Fruit fly (Drosophila melanogaster): Measurements from ENCODE around the gene mub.
A peak's percentile ranks its signal among the peaks of the same experiment; 100 is the strongest.

mub gene

dm6 chr3L:21839720-21840641 lies 4.6 kb upstream of the mub start (continued):
- TF ChIP-seq fd64A (GFP tag; optimal IDR thresholded peaks at IDR 0.05) (peak; percentile 82), HHEX (GFP tag; optimal IDR thresholded peaks at IDR 0.05) (peak; percentile 91), hbn (GFP tag; IDR thresholded peaks at IDR 0.05; ENCODE audit: partially characterized antibody) (no peak), CG17359 (tag; optimal IDR thresholded peaks at IDR 0.05) (peak; percentile 91), C15 (GFP tag; IDR thresholded peaks at IDR 0.05) (peak; percentile 63; the same call in 2 of the 3 replicates), vnd (GFP tag; IDR thresholded peaks at IDR 0.05; ENCODE audit: partially characterized antibody) (0 out of 3 replicates have a peak, but pooled peaks have one; percentile 30), pb (GFP tag; optimal IDR thresholded peaks at IDR 0.05) (peak; percentile 93), Bteb2 (GFP tag; optimal IDR thresholded peaks at IDR 0.05) (peak; percentile 85), Doc2 (GFP tag; IDR thresholded peaks at IDR 0.05) (peak; percentile 54), Deaf1 (tag; optimal IDR thresholded peaks at IDR 0.05) (peak; percentile 70), NfI (GFP tag; optimal IDR thresholded peaks at IDR 0.05) (peak; percentile 94), Hr78 (GFP tag; optimal IDR thresholded peaks at IDR 0.05) (peak in 1 of 2 experiments; percentile 77), CG3163 (GFP tag; optimal IDR thresholded peaks at IDR 0.05) (peak; percentile 57), CG10267 (tag; optimal IDR thresholded peaks at IDR 0.05) (peak; percentile 84), Lim3 (GFP tag; IDR thresholded peaks at IDR 0.05) (peak; percentile 65; the same call in 1 of the 2 replicates), D19B (GFP tag; optimal IDR thresholded peaks at IDR 0.05) (peak; percentile 86), gfzf (GFP tag; optimal IDR thresholded peaks at IDR 0.05) (peak; percentile 4), NC2β (GFP tag; optimal IDR thresholded peaks at IDR 0.05) (peak; percentile 90), CG8765 (GFP tag; IDR thresholded peaks at IDR 0.05) (peak; percentile 61; the same call in 1 of the 2 replicates), CG17802 (tag; optimal IDR thresholded peaks at IDR 0.05) (peak; percentile 67), CG1832 (GFP tag; optimal IDR thresholded peaks at IDR 0.05) (no peak), Hr3 (GFP tag; optimal IDR thresholded peaks at IDR 0.05) (peak; percentile 91), CG9437 (GFP tag; optimal IDR thresholded peaks at IDR 0.05) (peak; percentile 92), CG6175 (GFP tag; IDR thresholded peaks at IDR 0.05) (peak; percentile 72), CG30431 (GFP tag; optimal IDR thresholded peaks at IDR 0.05) (peak; percentile 89), CG9817 (tag; optimal IDR thresholded peaks at IDR 0.05) (peak; percentile 88), pan (optimal IDR thresholded peaks at IDR 0.05) (no peak), pan (GFP tag; optimal IDR thresholded peaks at IDR 0.05 in 1 of 2, IDR thresholded peaks at IDR 0.05 in 1 of 2) (peak in 1 of 2 experiments; percentile 95), CG17568 (GFP tag; optimal IDR thresholded peaks at IDR 0.05) (peak; percentile 87), kah (GFP tag; optimal IDR thresholded peaks at IDR 0.05) (peak; percentile 85), tgo (GFP tag; IDR thresholded peaks at IDR 0.05) (peak; percentile 93), al (GFP tag; IDR thresholded peaks at IDR 0.05) (peak; percentile 81), CG18476 (GFP tag; optimal IDR thresholded peaks at IDR 0.05) (peak; percentile 93), CG10565 (GFP tag; optimal IDR thresholded peaks at IDR 0.05) (peak; percentile 67), CG9727 (GFP tag; optimal IDR thresholded peaks at IDR 0.05) (peak; percentile 93), slbo (GFP tag; IDR thresholded peaks at IDR 0.05) (peak; percentile 89), lab (GFP tag; optimal IDR thresholded peaks at IDR 0.05) (peak; percentile 95), CrebB (tag; optimal IDR thresholded peaks at IDR 0.05) (peak; percentile 79), CG18619 (GFP tag; optimal IDR thresholded peaks at IDR 0.05) (peak; percentile 93), bbx (GFP tag; IDR thresholded peaks at IDR 0.05; ENCODE audit: partially characterized antibody) (no peak), CG31365 (tag; optimal IDR thresholded peaks at IDR 0.05) (peak; percentile 47), pnt (GFP tag; optimal IDR thresholded peaks at IDR 0.05) (peak; percentile 92), rib (GFP tag; IDR thresholded peaks at IDR 0.05) (peak; percentile 65), dan (GFP tag; IDR thresholded peaks at IDR 0.05) (peak; percentile 65; the same call in 1 of the 2 replicates), repo (GFP tag; optimal IDR thresholded peaks at IDR 0.05) (peak; percentile 85), ind (GFP tag; optimal IDR thresholded peaks at IDR 0.05) (peak; percentile 94), lov (optimal IDR thresholded peaks at IDR 0.05) (no peak), lov (GFP tag; IDR thresholded peaks at IDR 0.05) (peak; percentile 85)

Measured in whole organism, embryonic.